Worm (Caenorhabditis elegans) whole organism, L2 larva: ENCODE measurements around the gene enpp-1.

Source experiments
- aly-2 ChIP-seq: fragments of 150-350 bp; optimal IDR thresholded peaks from 2 replicates; lab custom pipeline; 2014; ENCODE audit warnings: missing biosample characterization, missing genetic modification characterization
- elt-1 ChIP-seq: fragments of 150-350 bp; optimal IDR thresholded peaks from 2 replicates; lab custom pipeline; 2014; ENCODE audit warnings: missing biosample characterization, missing genetic modification characterization
- lin-13 ChIP-seq: fragments of 150-350 bp; optimal IDR thresholded peaks from 2 replicates; lab custom pipeline; 2014; ENCODE audit warnings: missing biosample characterization, missing genetic modification reagents, missing genetic modification characterization
- mab-5 ChIP-seq: fragments of 150-350 bp; optimal IDR thresholded peaks from 2 replicates; lab custom pipeline; 2014; ENCODE audit warnings: missing biosample characterization, missing genetic modification characterization
- nhr-10 ChIP-seq: sonication (generic microtip); optimal IDR thresholded peaks from 2 replicates; lab custom pipeline; 2017; ENCODE audit warnings: missing biosample characterization, missing genetic modification characterization
- nhr-11 ChIP-seq: fragments of 150-350 bp; optimal IDR thresholded peaks from 2 replicates; lab custom pipeline; 2014; ENCODE audit warnings: missing biosample characterization, missing genetic modification characterization
- nhr-12 ChIP-seq: fragments of 150-350 bp; optimal IDR thresholded peaks from 2 replicates; lab custom pipeline; 2014; ENCODE audit warnings: missing biosample characterization, missing genetic modification characterization
- nhr-21 ChIP-seq: fragments of 150-350 bp; optimal IDR thresholded peaks from 2 replicates; lab custom pipeline; 2014; ENCODE audit warnings: missing biosample characterization, missing genetic modification characterization
- skn-1 ChIP-seq: sonication (generic microtip); optimal IDR thresholded peaks from 2 replicates; lab custom pipeline; 2017; ENCODE audit warnings: missing biosample characterization, missing genetic modification characterization
- ztf-11 ChIP-seq: sonication (generic microtip); optimal IDR thresholded peaks from 2 replicates; lab custom pipeline; 2017; ENCODE audit warnings: missing biosample characterization, missing genetic modification characterization

- TF ChIP-seq nhr-10 (tag; lab: Kevin White, UChicago) = no peak
- no peak for TF ChIP-seq skn-1 (tag; lab: Kevin White, UChicago)
- TF ChIP-seq aly-2 (tag; lab: Kevin White, UChicago) = no peak
- no peak for TF ChIP-seq ztf-11
- no peak for TF ChIP-seq nhr-11 (tag; lab: Kevin White, UChicago)
- TF ChIP-seq elt-1 (tag; lab: Kevin White, UChicago) = no peak
- TF ChIP-seq nhr-12 (tag; lab: Kevin White, UChicago) = no peak
- no peak for TF ChIP-seq nhr-21 (tag; lab: Kevin White, UChicago)
- TF ChIP-seq lin-13 (GFP tag; lab: Kevin White, UChicago) = no peak
- TF ChIP-seq mab-5 (tag; lab: Kevin White, UChicago) = no peak
These were observed 10.0 kb upstream of the enpp-1 start, which contains the start of gene C13C4.6 for ce11 chrV:12121274-12121673.
